Fruit fly (Drosophila melanogaster): ENCODE measurements around the gene CG10516.

Gene CG10516

dm6 chr3L:15982783-15983432 lies 14.9 kb downstream of the CG10516 start, which contains the start of the genes brm and Arl1 (continued):
- TF ChIP-seq zen (tag; optimal IDR thresholded peaks at IDR 0.05) (peak; percentile 98), slp2 (GFP tag; optimal IDR thresholded peaks at IDR 0.05) (peak; percentile 62), ase (GFP tag; IDR thresholded peaks at IDR 0.05) (peak; percentile 99), CG17802 (tag; optimal IDR thresholded peaks at IDR 0.05) (peak; percentile 93), inv (GFP tag; IDR thresholded peaks at IDR 0.05; ENCODE audit: partially characterized antibody) (no peak; the same call in 1 of the 2 replicates), gsb-n (tag; optimal IDR thresholded peaks at IDR 0.05) (no peak), sna (GFP tag; IDR thresholded peaks at IDR 0.05; ENCODE audit: partially characterized antibody) (0 out of 2 replicates have a peak, but pooled peaks have one; percentile 9), CG7786 (GFP tag; optimal IDR thresholded peaks at IDR 0.05) (peak; percentile 86), bigmax (GFP tag; optimal IDR thresholded peaks at IDR 0.05) (peak; percentile 55), CG17186 (GFP tag; optimal IDR thresholded peaks at IDR 0.05) (peak; percentile 88), sim (GFP tag; IDR thresholded peaks at IDR 0.05) (peak; percentile 97), Bteb2 (GFP tag; optimal IDR thresholded peaks at IDR 0.05) (peak; percentile 88), Kr (GFP tag; optimal IDR thresholded peaks at IDR 0.05) (peak; percentile 10), CG31441 (GFP tag; IDR thresholded peaks at IDR 0.05) (peak; percentile 100), schlank (tag; optimal IDR thresholded peaks at IDR 0.05) (peak; percentile 92), CG7357 (GFP tag; IDR thresholded peaks at IDR 0.05) (peak; percentile 97), kay (GFP tag; optimal IDR thresholded peaks at IDR 0.05) (peak; percentile 99), CG3726 (GFP tag; IDR thresholded peaks at IDR 0.05) (peak; percentile 98), pita (GFP tag; optimal IDR thresholded peaks at IDR 0.05) (no peak), Sry-β (GFP tag; optimal IDR thresholded peaks at IDR 0.05) (peak; percentile 61), nau (GFP tag; optimal IDR thresholded peaks at IDR 0.05) (no peak), CG4404 (GFP tag; IDR thresholded peaks at IDR 0.05) (peak; percentile 99), CG5953 (GFP tag; IDR thresholded peaks at IDR 0.05) (peak; percentile 97), CG3163 (GFP tag; optimal IDR thresholded peaks at IDR 0.05) (peak; percentile 46), odd (GFP tag; optimal IDR thresholded peaks at IDR 0.05) (peak; percentile 94), Oli (tag; optimal IDR thresholded peaks at IDR 0.05) (peak; percentile 97), hkb (optimal IDR thresholded peaks at IDR 0.05) (no peak), hkb (GFP tag; IDR thresholded peaks at IDR 0.05) (peak; percentile 99), eyg (GFP tag; optimal IDR thresholded peaks at IDR 0.05) (peak; percentile 57), Rfx (GFP tag; IDR thresholded peaks at IDR 0.05) (peak; percentile 100), CG9817 (tag; optimal IDR thresholded peaks at IDR 0.05) (peak; percentile 99), C15 (GFP tag; IDR thresholded peaks at IDR 0.05) (peak; percentile 99), chinmo (GFP tag; IDR thresholded peaks at IDR 0.05; ENCODE audit: partially characterized antibody) (no peak), CG17385 (GFP tag; optimal IDR thresholded peaks at IDR 0.05) (peak; percentile 94), fru (optimal IDR thresholded peaks at IDR 0.05) (no peak), Rx (GFP tag; IDR thresholded peaks at IDR 0.05) (peak; percentile 99), TFAM (GFP tag; optimal IDR thresholded peaks at IDR 0.05) (peak; percentile 80), CG4820 (GFP tag; optimal IDR thresholded peaks at IDR 0.05) (peak; percentile 97), YL-1 (GFP tag; optimal IDR thresholded peaks at IDR 0.05) (peak; percentile 99), D19B (GFP tag; optimal IDR thresholded peaks at IDR 0.05) (peak; percentile 94), CG6254 (GFP tag; optimal IDR thresholded peaks at IDR 0.05) (peak; percentile 93), ci (GFP tag; IDR thresholded peaks at IDR 0.05) (peak; percentile 99), ATbp (GFP tag; optimal IDR thresholded peaks at IDR 0.05) (peak; percentile 90), her (GFP tag; optimal IDR thresholded peaks at IDR 0.05) (peak; percentile 31), slbo (GFP tag; IDR thresholded peaks at IDR 0.05) (peak; percentile 99), CG15073 (GFP tag; optimal IDR thresholded peaks at IDR 0.05) (peak; percentile 82), repo (GFP tag; optimal IDR thresholded peaks at IDR 0.05) (peak; percentile 52), Jarid2 (GFP tag; optimal IDR thresholded peaks at IDR 0.05) (peak; percentile 84), CG14667 (GFP tag; IDR thresholded peaks at IDR 0.05) (peak; percentile 99), ERR (GFP tag; optimal IDR thresholded peaks at IDR 0.05) (peak; percentile 69), CG18764 (GFP tag; optimal IDR thresholded peaks at IDR 0.05) (peak; percentile 96)

All from whole organism, embryonic.